Fruit fly (Drosophila melanogaster) whole organism, embryonic: ENCODE data around the gene CG11279.

Experiments used
- Bteb2 ChIP-seq: fragments of 200-800 bp; sonication (Bioruptor generic); optimal IDR thresholded peaks from 2 replicates; lab custom pipeline; 2016; ENCODE audit warnings: missing biosample characterization, missing genetic modification characterization
- CG11247 ChIP-seq: fragments of 200-800 bp; sonication (Bioruptor generic); IDR thresholded peaks from 2 replicates; pipeline ENCODE4 v1.3.6; 2022; ENCODE audit warnings: missing biosample characterization, missing genetic modification characterization
- CG12071 ChIP-seq: fragments of 200-800 bp; sonication (Bioruptor generic); optimal IDR thresholded peaks from 3 replicates; lab custom pipeline; 2018; ENCODE audit warnings: missing biosample characterization, mild to moderate bottlenecking, missing genetic modification characterization
- CG12155 ChIP-seq: fragments of 200-800 bp; sonication (Bioruptor generic); optimal IDR thresholded peaks from 3 replicates; lab custom pipeline; 2016; ENCODE audit warnings: missing biosample characterization, missing genetic modification characterization
- CG12299 ChIP-seq: fragments of 200-800 bp; sonication (Bioruptor generic); optimal IDR thresholded peaks from 2 replicates; lab custom pipeline; 2018; ENCODE audit warnings: missing biosample characterization, mild to moderate bottlenecking, missing genetic modification characterization
- CG14965 ChIP-seq: fragments of 200-800 bp; sonication (Bioruptor generic); optimal IDR thresholded peaks from 2 replicates; lab custom pipeline; 2016; ENCODE audit warnings: missing biosample characterization, missing genetic modification characterization, borderline replicate concordance
- CG15269 ChIP-seq: fragments of 200-800 bp; sonication (Bioruptor generic); optimal IDR thresholded peaks from 2 replicates; lab custom pipeline; 2018; ENCODE audit warnings: missing biosample characterization, mild to moderate bottlenecking, missing genetic modification characterization, moderate library complexity
- CG17186 ChIP-seq: fragments of 200-800 bp; sonication (Bioruptor generic); optimal IDR thresholded peaks from 3 replicates; lab custom pipeline; 2017; ENCODE audit warnings: missing biosample characterization, missing genetic modification reagents, missing genetic modification characterization
- CG17328 ChIP-seq: fragments of 200-800 bp; sonication (Bioruptor generic); IDR thresholded peaks from 2 replicates; pipeline ENCODE4 v1.3.6; 2022; ENCODE audit warnings: missing biosample characterization, missing genetic modification characterization
- CG17359 ChIP-seq: fragments of 200-800 bp; sonication (Bioruptor generic); optimal IDR thresholded peaks from 3 replicates; lab custom pipeline; 2018; ENCODE audit warnings: missing biosample characterization, mild to moderate bottlenecking, missing genetic modification characterization, moderate library complexity
- CG17361 ChIP-seq: fragments of 200-800 bp; sonication (Bioruptor generic); IDR thresholded peaks from 3 replicates; pipeline ENCODE4 v1.3.6; 2022; ENCODE audit warnings: missing biosample characterization, missing genetic modification characterization
- CG17568 ChIP-seq: fragments of 200-800 bp; sonication (Bioruptor generic); optimal IDR thresholded peaks from 2 replicates; lab custom pipeline; 2018; ENCODE audit warnings: missing biosample characterization, mild to moderate bottlenecking, missing genetic modification characterization, moderate library complexity
- CG18619 ChIP-seq: fragments of 200-800 bp; sonication (Bioruptor generic); optimal IDR thresholded peaks from 3 replicates; lab custom pipeline; 2017; ENCODE audit warnings: missing biosample characterization, mild to moderate bottlenecking, missing genetic modification characterization
- CG3838 ChIP-seq: fragments of 200-800 bp; sonication (Bioruptor generic); optimal IDR thresholded peaks from 3 replicates; lab custom pipeline; 2016; ENCODE audit warnings: missing biosample characterization, missing genetic modification characterization
- CG4820 ChIP-seq: fragments of 200-800 bp; sonication (Bioruptor generic); optimal IDR thresholded peaks from 3 replicates; lab custom pipeline; 2016; ENCODE audit warnings: missing biosample characterization, missing genetic modification characterization
- CG6854 ChIP-seq: fragments of 200-800 bp; sonication (Bioruptor generic); optimal IDR thresholded peaks from 3 replicates; lab custom pipeline; 2017; ENCODE audit warnings: missing biosample characterization, mild to moderate bottlenecking, missing genetic modification characterization
- CG8944 ChIP-seq: fragments of 200-800 bp; sonication (Bioruptor generic); optimal IDR thresholded peaks from 3 replicates; lab custom pipeline; 2016; ENCODE audit warnings: missing biosample characterization, missing genetic modification characterization
- CG9727 ChIP-seq: fragments of 200-800 bp; sonication (Bioruptor generic); optimal IDR thresholded peaks from 3 replicates; lab custom pipeline; 2017; ENCODE audit warnings: missing biosample characterization, mild to moderate bottlenecking, missing genetic modification characterization
- CG9876 ChIP-seq: fragments of 200-800 bp; sonication (Bioruptor generic); optimal IDR thresholded peaks from 2 replicates; lab custom pipeline; 2016; ENCODE audit warnings: missing biosample characterization, missing genetic modification characterization
- CHES-1-like ChIP-seq: fragments of 200-800 bp; sonication (Bioruptor generic); optimal IDR thresholded peaks from 2 replicates; lab custom pipeline; 2016; ENCODE audit warnings: missing biosample characterization, missing genetic modification characterization
- Camta ChIP-seq: fragments of 200-800 bp; sonication (Bioruptor generic); optimal IDR thresholded peaks from 2 replicates; lab custom pipeline; 2016; ENCODE audit warnings: missing biosample characterization, missing genetic modification characterization
- D19A ChIP-seq: fragments of 200-800 bp; optimal IDR thresholded peaks from 3 replicates; lab custom pipeline; 2019; ENCODE audit warnings: missing biosample characterization, mild to moderate bottlenecking, missing genetic modification characterization, moderate library complexity
- Dip2 ChIP-seq: fragments of 200-800 bp; sonication (Bioruptor generic); IDR thresholded peaks from 2 replicates; pipeline ENCODE4 v1.3.6; 2022; ENCODE audit warnings: missing biosample characterization, missing genetic modification characterization
- Eip74EF ChIP-seq, 2 experiments: fragments of 200-800 bp in 1 of 2; fragments of >200 bp in 1 of 2; sonication (Bioruptor generic) in 1 of 2; optimal IDR thresholded peaks; 2 replicates each; lab custom pipeline; 2017 to 2019; ENCODE audit warnings: missing biosample characterization in 2 of 2, missing genetic modification characterization in 2 of 2, mild to moderate bottlenecking in 1 of 2, moderate library complexity in 1 of 2
- H2.0 ChIP-seq: fragments of 200-800 bp; sonication (Bioruptor generic); IDR thresholded peaks from 2 replicates; pipeline ENCODE4 v1.3.6; 2022; ENCODE audit warnings: missing biosample characterization, missing genetic modification characterization
- HLHmδ ChIP-seq: fragments of 200-800 bp; sonication (Bioruptor generic); optimal IDR thresholded peaks from 2 replicates; lab custom pipeline; 2018; ENCODE audit warnings: missing biosample characterization, mild to moderate bottlenecking, missing genetic modification characterization, moderate library complexity
- Hr51 ChIP-seq, 2 experiments: fragments of 200-800 bp; sonication (Bioruptor generic); optimal IDR thresholded peaks; 2 replicates in 1 of 2; 3 replicates in 1 of 2; lab custom pipeline; 2016 to 2018; ENCODE audit warnings: missing biosample characterization in 2 of 2, missing genetic modification characterization in 2 of 2, mild to moderate bottlenecking in 1 of 2, moderate library complexity in 1 of 2
- Nf-YA ChIP-seq: fragments of 200-800 bp; sonication (Bioruptor generic); IDR thresholded peaks from 2 replicates; pipeline ENCODE4 v1.3.6; 2022; ENCODE audit warnings: missing biosample characterization, missing genetic modification characterization
- Nf-YB ChIP-seq: fragments of 200-800 bp; sonication (Bioruptor generic); optimal IDR thresholded peaks from 3 replicates; lab custom pipeline; 2019; ENCODE audit warnings: missing biosample characterization, mild to moderate bottlenecking, missing genetic modification characterization, moderate library complexity
- Spps ChIP-seq: fragments of 200-800 bp; sonication (Bioruptor generic); optimal IDR thresholded peaks from 2 replicates; lab custom pipeline; 2018; ENCODE audit warnings: missing biosample characterization, mild to moderate bottlenecking, missing genetic modification characterization
- Vsx1 ChIP-seq: fragments of 200-800 bp; sonication (Bioruptor generic); optimal IDR thresholded peaks from 2 replicates; lab custom pipeline; 2017; ENCODE audit warnings: missing biosample characterization, mild to moderate bottlenecking, missing genetic modification characterization, missing genetic modification reagents
- ab ChIP-seq: fragments of 200-800 bp; sonication (Bioruptor generic); optimal IDR thresholded peaks from 2 replicates; lab custom pipeline; 2016; ENCODE audit warnings: missing biosample characterization, missing genetic modification characterization
- abd-A ChIP-seq: fragments of 200-800 bp; sonication (Bioruptor generic); optimal IDR thresholded peaks from 3 replicates; lab custom pipeline; 2019; ENCODE audit warnings: missing biosample characterization, mild to moderate bottlenecking, missing genetic modification characterization, moderate library complexity
- aop ChIP-seq: fragments of 200-800 bp; sonication (Bioruptor generic); IDR thresholded peaks from 2 replicates; pipeline ENCODE4 v1.3.6; 2022; ENCODE audit warnings: missing biosample characterization, missing genetic modification characterization
- cad ChIP-seq: fragments of >200 bp; optimal IDR thresholded peaks from 2 replicates; lab custom pipeline; 2017; ENCODE audit warnings: missing biosample characterization, missing genetic modification characterization
- chinmo ChIP-seq: fragments of 200-800 bp; sonication (Bioruptor generic); IDR thresholded peaks from 4 replicates; pipeline ENCODE4 v1.3.6; 2022; ENCODE audit warnings: missing biosample characterization, missing genetic modification characterization; ENCODE audit not compliant: partially characterized antibody
- chm ChIP-seq: fragments of 200-800 bp; sonication (Bioruptor generic); IDR thresholded peaks from 2 replicates; pipeline ENCODE4 v1.3.6; 2022; ENCODE audit warnings: missing biosample characterization, missing genetic modification characterization
- fu2 ChIP-seq: fragments of 200-800 bp; sonication (Bioruptor generic); optimal IDR thresholded peaks from 2 replicates; lab custom pipeline; 2016; ENCODE audit warnings: missing biosample characterization, missing genetic modification characterization
- insv ChIP-seq, 2 experiments: fragments of 200-800 bp; sonication (Bioruptor generic); optimal IDR thresholded peaks; 3 replicates each; lab custom pipeline; 2016 to 2018; ENCODE audit warnings: missing biosample characterization in 2 of 2, missing genetic modification characterization in 2 of 2
- jigr1 ChIP-seq: fragments of 200-800 bp; sonication (Bioruptor generic); IDR thresholded peaks from 3 replicates; pipeline ENCODE4 v1.3.6; 2022; ENCODE audit warnings: missing biosample characterization, missing genetic modification characterization
- kah ChIP-seq: fragments of 200-800 bp; sonication (Bioruptor generic); optimal IDR thresholded peaks from 2 replicates; lab custom pipeline; 2018; ENCODE audit warnings: missing biosample characterization, mild to moderate bottlenecking, missing genetic modification characterization
- oc ChIP-seq: fragments of 200-800 bp; sonication (Bioruptor generic); optimal IDR thresholded peaks from 2 replicates; lab custom pipeline; 2018; ENCODE audit warnings: missing biosample characterization, mild to moderate bottlenecking, missing genetic modification characterization, moderate library complexity
- pb ChIP-seq: fragments of 200-800 bp; sonication (Bioruptor generic); optimal IDR thresholded peaks from 3 replicates; lab custom pipeline; 2016; ENCODE audit warnings: missing biosample characterization, missing genetic modification characterization
- pzg ChIP-seq: fragments of 200-800 bp; sonication (Bioruptor generic); optimal IDR thresholded peaks from 3 replicates; lab custom pipeline; 2018; ENCODE audit warnings: missing biosample characterization, mild to moderate bottlenecking, missing genetic modification characterization, moderate library complexity
- shn ChIP-seq: fragments of 200-800 bp; sonication (Bioruptor generic); optimal IDR thresholded peaks from 3 replicates; lab custom pipeline; 2016; ENCODE audit warnings: missing biosample characterization, missing genetic modification characterization
- sim ChIP-seq: fragments of 200-800 bp; sonication (Bioruptor generic); IDR thresholded peaks from 2 replicates; pipeline ENCODE4 v1.3.6; 2022; ENCODE audit warnings: missing biosample characterization, missing genetic modification characterization
- sug ChIP-seq: fragments of 200-800 bp; optimal IDR thresholded peaks from 2 replicates; lab custom pipeline; 2019; ENCODE audit warnings: missing biosample characterization, mild to moderate bottlenecking, missing genetic modification characterization, moderate library complexity
- tgo ChIP-seq: fragments of 200-800 bp; sonication (Bioruptor generic); IDR thresholded peaks from 3 replicates; pipeline ENCODE4 v1.3.6; 2022; ENCODE audit warnings: missing biosample characterization, missing genetic modification characterization
- trem ChIP-seq: fragments of 200-800 bp; optimal IDR thresholded peaks from 3 replicates; lab custom pipeline; 2019; ENCODE audit warnings: missing biosample characterization, mild to moderate bottlenecking, missing genetic modification characterization, moderate library complexity
- wdn ChIP-seq: fragments of 200-800 bp; sonication (Bioruptor generic); IDR thresholded peaks from 2 replicates; pipeline ENCODE4 v1.3.6; 2022; ENCODE audit warnings: missing biosample characterization, missing genetic modification characterization
- zen2 ChIP-seq: fragments of 200-800 bp; sonication (Bioruptor generic); IDR thresholded peaks from 3 replicates; pipeline ENCODE4 v1.3.6; 2022; ENCODE audit warnings: missing biosample characterization, missing genetic modification characterization; ENCODE audit not compliant: partially characterized antibody

CG11279 gene

DNA sequence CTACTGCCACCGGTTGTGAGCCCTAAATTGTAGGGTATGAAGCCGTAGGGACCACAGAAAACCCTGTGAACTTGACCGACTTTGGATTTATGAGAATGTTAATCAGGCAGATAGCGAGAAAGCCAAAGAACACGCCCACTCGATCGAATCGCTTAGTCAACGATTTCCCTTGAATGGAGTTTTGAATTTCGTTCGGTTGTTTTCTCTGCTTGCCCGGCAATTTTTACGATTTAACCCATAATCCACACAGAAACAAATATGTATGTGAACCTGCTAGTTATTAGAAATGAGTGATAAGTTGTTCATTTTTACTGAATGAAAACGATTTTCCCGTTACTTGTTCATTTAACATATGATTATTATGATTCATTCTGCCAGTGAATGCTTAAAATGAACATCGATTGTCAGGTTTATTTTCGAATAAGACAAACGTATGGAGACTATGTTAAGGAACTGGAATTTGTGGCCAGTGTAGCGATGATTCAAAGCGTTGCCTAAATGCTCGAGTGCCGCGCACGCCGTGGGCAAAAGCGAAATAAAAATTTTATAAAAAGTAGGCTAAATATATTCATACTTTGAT lies 16.6 kb upstream of the CG11279 start (continued):
- 0 out of 3 replicates have a peak, but pooled peaks have one; percentile 20 for TF ChIP-seq tgo (GFP tag; lab: Robert Waterston, UW)
- TF ChIP-seq Nf-YB (GFP tag; lab: Kevin White, UChicago): no peak
- TF ChIP-seq HLHmδ (GFP tag; lab: Kevin White, UChicago): no peak
- TF ChIP-seq Spps: no peak
- no peak for TF ChIP-seq zen2 (GFP tag; lab: Robert Waterston, UW)
- TF ChIP-seq shn (GFP tag; lab: Kevin White, UChicago): no peak
- no peak for TF ChIP-seq insv (GFP tag; optimal IDR thresholded peaks at IDR 0.05; lab: Kevin White, UChicago)
- no peak for TF ChIP-seq CG8944
- no peak for TF ChIP-seq CG6854
- no peak for TF ChIP-seq CG17568 (GFP tag; lab: Kevin White, UChicago)
- no peak for TF ChIP-seq sim (GFP tag; lab: Robert Waterston, UW)
- TF ChIP-seq CG17361 (GFP tag; lab: Robert Waterston, UW): 0 out of 3 replicates have a peak, but pooled peaks have one; percentile 35
- TF ChIP-seq Camta: no peak
- no peak for TF ChIP-seq sug (tag; lab: Kevin White, UChicago)
- TF ChIP-seq CG4820: no peak
- TF ChIP-seq wdn (GFP tag; lab: Robert Waterston, UW): no peak
- TF ChIP-seq CG3838 (GFP tag; lab: Kevin White, UChicago): no peak
- no peak for TF ChIP-seq CG14965 (GFP tag; lab: Kevin White, UChicago)
- no peak for TF ChIP-seq H2.0 (GFP tag; lab: Robert Waterston, UW)
- TF ChIP-seq CG17328 (GFP tag; lab: Robert Waterston, UW): no peak
- TF ChIP-seq ab (GFP tag; lab: Kevin White, UChicago): no peak
- TF ChIP-seq Vsx1 (GFP tag; lab: Kevin White, UChicago): no peak
- no peak for TF ChIP-seq CG9876 (GFP tag; lab: Kevin White, UChicago)
- no peak for TF ChIP-seq pzg (GFP tag; lab: Kevin White, UChicago)
- TF ChIP-seq CG17186 (GFP tag; lab: Kevin White, UChicago): no peak
- no peak for TF ChIP-seq D19A (tag; lab: Kevin White, UChicago)
- TF ChIP-seq CHES-1-like (GFP tag; lab: Kevin White, UChicago): no peak
- TF ChIP-seq CG17359 (tag; lab: Kevin White, UChicago): no peak
- no peak for TF ChIP-seq CG12155 (GFP tag; lab: Kevin White, UChicago)
- TF ChIP-seq fu2: no peak
- peak; percentile 40 for TF ChIP-seq oc
- no peak for TF ChIP-seq CG9727 (GFP tag; lab: Kevin White, UChicago)
- TF ChIP-seq chm (GFP tag; lab: Robert Waterston, UW): no peak
- TF ChIP-seq CG12071 (GFP tag; lab: Kevin White, UChicago): no peak
- no peak for TF ChIP-seq Dip2 (GFP tag; lab: Robert Waterston, UW)
- TF ChIP-seq abd-A (tag; lab: Kevin White, UChicago): peak; percentile 37
- no peak for TF ChIP-seq Eip74EF (GFP tag; optimal IDR thresholded peaks at IDR 0.05; lab: Kevin White, UChicago)
- TF ChIP-seq CG11247 (GFP tag; lab: Robert Waterston, UW): no peak
- TF ChIP-seq cad (GFP tag; lab: Kevin White, UChicago): no peak
- no peak for TF ChIP-seq Bteb2
- no peak for TF ChIP-seq trem (tag; lab: Kevin White, UChicago)
- TF ChIP-seq jigr1 (GFP tag; lab: Robert Waterston, UW): no peak
- no peak for TF ChIP-seq CG18619 (GFP tag; lab: Kevin White, UChicago)
- peak in 1 of 2 experiments; percentile 58 for TF ChIP-seq Hr51 (GFP tag; optimal IDR thresholded peaks at IDR 0.05; lab: Kevin White, UChicago)
- no peak for TF ChIP-seq pb
- no peak for TF ChIP-seq aop (GFP tag; lab: Robert Waterston, UW)
- no peak for TF ChIP-seq chinmo (GFP tag; lab: Robert Waterston, UW)
- peak; percentile 48 for TF ChIP-seq CG15269 (tag; lab: Kevin White, UChicago)
- no peak for TF ChIP-seq kah (GFP tag; lab: Kevin White, UChicago)
- no peak for TF ChIP-seq CG12299 (tag; lab: Kevin White, UChicago)
- no peak for TF ChIP-seq Nf-YA (GFP tag; lab: Robert Waterston, UW)
